Worm (Caenorhabditis elegans) whole organism, L1 larva: ENCODE data around the gene F58F12.4.

Experiments
- C34B4.2 ChIP-seq: sonication (generic microtip); optimal IDR thresholded peaks from 2 replicates; lab custom pipeline; 2017; ENCODE audit warnings: mild to moderate bottlenecking, missing genetic modification characterization, missing compliant biosample characterization
- Y116A8C.19 ChIP-seq: sonication (generic microtip); optimal IDR thresholded peaks from 2 replicates; lab custom pipeline; 2016; ENCODE audit warnings: missing compliant biosample characterization, missing genetic modification characterization, borderline replicate concordance
- aly-2 ChIP-seq: fragments of 150-350 bp; optimal IDR thresholded peaks from 2 replicates; lab custom pipeline; 2014; ENCODE audit warnings: missing biosample characterization, missing genetic modification characterization
- blmp-1 ChIP-seq: fragments of 150-350 bp; optimal IDR thresholded peaks from 2 replicates; lab custom pipeline; 2014; ENCODE audit warnings: missing biosample characterization, missing genetic modification characterization
- ceh-8 ChIP-seq: fragments of 200-800 bp; sonication (Bioruptor generic); optimal IDR thresholded peaks from 2 replicates; lab custom pipeline; 2018; ENCODE audit warnings: mild to moderate bottlenecking, missing genetic modification characterization, moderate library complexity, missing compliant biosample characterization
- ceh-82 ChIP-seq, 3 experiments: fragments of 150-350 bp in 1 of 3; sonication (generic microtip) in 2 of 3; optimal IDR thresholded peaks; 2 replicates each; lab custom pipeline; 2014 to 2017; ENCODE audit warnings: missing biosample characterization in 3 of 3, missing genetic modification characterization in 3 of 3
- ceh-88 ChIP-seq: fragments of 200-800 bp; sonication (Bioruptor generic); IDR thresholded peaks from 2 replicates; pipeline ENCODE4 v1.3.6; 2022; ENCODE audit warnings: missing genetic modification characterization, missing compliant biosample characterization
- ces-1 ChIP-seq: fragments of 150-350 bp; optimal IDR thresholded peaks from 2 replicates; lab custom pipeline; 2014; ENCODE audit warnings: missing biosample characterization, missing genetic modification reagents, missing genetic modification characterization
- efl-1 ChIP-seq, 4 experiments: fragments of 150-350 bp; optimal IDR thresholded peaks in 3 of 4; peaks in 1 of 4; 1 replicate in 1 of 4; 2 replicates in 3 of 4; lab custom pipeline; 2014; ENCODE audit warnings: missing biosample characterization in 2 of 4, missing genetic modification characterization in 2 of 4, missing genetic modification reagents in 2 of 4
- egl-13 ChIP-seq: sonication (generic microtip); optimal IDR thresholded peaks from 2 replicates; lab custom pipeline; 2016; ENCODE audit warnings: missing genotype, missing genetic modification reagents, missing genetic modification characterization, missing compliant biosample characterization
- egl-27 ChIP-seq, 2 experiments: fragments of 150-350 bp in 1 of 2; sonication (generic microtip); optimal IDR thresholded peaks; 3 replicates each; lab custom pipeline; 2017 to 2018; ENCODE audit warnings: missing biosample characterization in 2 of 2, missing genetic modification characterization in 2 of 2, missing genetic modification reagents in 2 of 2
- elt-3 ChIP-seq, 6 experiments: fragments of 150-350 bp in 1 of 6; sonication (generic microtip); optimal IDR thresholded peaks; 2 replicates each; lab custom pipeline; 2017 to 2018; ENCODE audit warnings: missing biosample characterization in 6 of 6, missing genetic modification characterization in 6 of 6, inconsistent platforms in 1 of 6
- fkh-10 ChIP-seq: sonication (generic microtip); optimal IDR thresholded peaks from 2 replicates; lab custom pipeline; 2017; ENCODE audit warnings: missing biosample characterization, missing genetic modification reagents, missing genetic modification characterization
- fkh-4 ChIP-seq: sonication (generic microtip); optimal IDR thresholded peaks from 2 replicates; lab custom pipeline; 2016; ENCODE audit warnings: missing compliant biosample characterization, missing genetic modification characterization, borderline replicate concordance
- fkh-8 ChIP-seq: sonication (generic microtip); optimal IDR thresholded peaks from 2 replicates; lab custom pipeline; 2016; ENCODE audit warnings: mild to moderate bottlenecking, missing genetic modification characterization, missing compliant biosample characterization
- fos-1 ChIP-seq: fragments of 150-350 bp; optimal IDR thresholded peaks from 2 replicates; lab custom pipeline; 2014; ENCODE audit warnings: missing biosample characterization, missing genetic modification characterization
- grh-1 ChIP-seq: fragments of 200-800 bp; sonication (Bioruptor generic); IDR thresholded peaks from 2 replicates; pipeline ENCODE4 v1.3.6; 2022; ENCODE audit warnings: missing genetic modification reagents, missing genetic modification characterization, missing compliant biosample characterization
- hlh-17 ChIP-seq: fragments of 200-800 bp; sonication (Bioruptor generic); optimal IDR thresholded peaks from 2 replicates; lab custom pipeline; 2018; ENCODE audit warnings: missing genetic modification characterization, mild to moderate bottlenecking, missing compliant biosample characterization, moderate library complexity, borderline replicate concordance
- hpl-2 ChIP-seq: fragments of 150-350 bp; optimal IDR thresholded peaks from 2 replicates; lab custom pipeline; 2014; ENCODE audit warnings: missing biosample characterization, missing genetic modification reagents, missing genetic modification characterization
- irx-1 ChIP-seq: sonication (generic microtip); optimal IDR thresholded peaks from 2 replicates; lab custom pipeline; 2016; ENCODE audit warnings: missing genetic modification characterization, missing compliant biosample characterization
- isw-1 ChIP-seq: fragments of 200-800 bp; sonication (Bioruptor generic); IDR thresholded peaks from 2 replicates; pipeline ENCODE4 v1.3.6; 2022; ENCODE audit warnings: missing genetic modification characterization, missing compliant biosample characterization
- jun-1 ChIP-seq: fragments of 150-350 bp; optimal IDR thresholded peaks from 2 replicates; lab custom pipeline; 2014; ENCODE audit warnings: missing biosample characterization, missing genetic modification reagents, missing genetic modification characterization
- lin-13 ChIP-seq: fragments of 150-350 bp; optimal IDR thresholded peaks from 2 replicates; lab custom pipeline; 2014; ENCODE audit warnings: missing biosample characterization, missing genetic modification reagents, missing genetic modification characterization
- lin-14 ChIP-seq: fragments of 200-800 bp; sonication (Bioruptor generic); optimal IDR thresholded peaks from 2 replicates; lab custom pipeline; 2018; ENCODE audit warnings: mild to moderate bottlenecking, missing genetic modification characterization, moderate library complexity, missing compliant biosample characterization
- lin-35 ChIP-seq, 2 experiments: fragments of 150-350 bp; optimal IDR thresholded peaks; 2 replicates each; lab custom pipeline; 2014; ENCODE audit warnings: missing biosample characterization in 2 of 2, missing genetic modification characterization in 2 of 2, missing genetic modification reagents in 2 of 2
- lin-39 ChIP-seq: fragments of 150-350 bp; optimal IDR thresholded peaks from 2 replicates; lab custom pipeline; 2014; ENCODE audit warnings: missing biosample characterization, missing genetic modification reagents, missing genetic modification characterization
- lsy-2 ChIP-seq, 2 experiments: fragments of 150-350 bp; optimal IDR thresholded peaks; 2 replicates each; lab custom pipeline; 2014; ENCODE audit warnings: missing biosample characterization in 2 of 2, missing genetic modification characterization in 2 of 2
- mdl-1 ChIP-seq, 2 experiments: fragments of 150-350 bp; optimal IDR thresholded peaks; 2 replicates each; lab custom pipeline; 2014 to 2017; ENCODE audit warnings: missing biosample characterization in 2 of 2, missing genetic modification characterization in 2 of 2, inconsistent platforms in 1 of 2
- mef-2 ChIP-seq: fragments of 150-350 bp; optimal IDR thresholded peaks from 2 replicates; lab custom pipeline; 2014; ENCODE audit warnings: missing biosample characterization, missing genetic modification characterization
- nhr-19 ChIP-seq: fragments of 200-800 bp; sonication (Bioruptor generic); conservative IDR thresholded peaks from 2 replicates; pipeline ENCODE4 v1.3.6; 2022; ENCODE audit warnings: missing genetic modification characterization, missing compliant biosample characterization
- nhr-237 ChIP-seq: fragments of 150-350 bp; optimal IDR thresholded peaks from 2 replicates; lab custom pipeline; 2014; ENCODE audit warnings: missing biosample characterization, missing genetic modification characterization
- nhr-47 ChIP-seq: sonication (generic microtip); optimal IDR thresholded peaks from 2 replicates; lab custom pipeline; 2016; ENCODE audit warnings: mild to moderate bottlenecking, missing genetic modification characterization, moderate library complexity, missing compliant biosample characterization
- nhr-71 ChIP-seq: sonication (generic microtip); optimal IDR thresholded peaks from 2 replicates; lab custom pipeline; 2016; ENCODE audit warnings: mild to moderate bottlenecking, missing genetic modification characterization, moderate library complexity, missing compliant biosample characterization
- nhr-84 ChIP-seq: sonication (generic microtip); optimal IDR thresholded peaks from 2 replicates; lab custom pipeline; 2017; ENCODE audit warnings: missing biosample characterization, missing genetic modification characterization
- nhr-85 ChIP-seq: sonication (generic microtip); peaks from one replicate; lab custom pipeline; 2016; ENCODE audit warnings: missing genetic modification characterization, inconsistent platforms, missing compliant biosample characterization
- pag-3 ChIP-seq: sonication (generic microtip); optimal IDR thresholded peaks from 2 replicates; lab custom pipeline; 2017; ENCODE audit warnings: missing genetic modification characterization, mild to moderate bottlenecking, missing compliant biosample characterization, antibody characterized with exemption, borderline replicate concordance; ENCODE audit not compliant: insufficient read depth
- rnt-1 ChIP-seq: sonication (generic microtip); optimal IDR thresholded peaks from 2 replicates; lab custom pipeline; 2016; ENCODE audit warnings: mild to moderate bottlenecking, missing genetic modification characterization, moderate library complexity, missing compliant biosample characterization
- skn-1 ChIP-seq: fragments of 150-350 bp; optimal IDR thresholded peaks from 2 replicates; lab custom pipeline; 2014; ENCODE audit warnings: missing biosample characterization, missing genetic modification characterization
- snpc-4 ChIP-seq: fragments of 150-350 bp; optimal IDR thresholded peaks from 2 replicates; lab custom pipeline; 2014; ENCODE audit warnings: missing biosample characterization, missing genetic modification characterization
- sox-4 ChIP-seq: sonication (generic microtip); optimal IDR thresholded peaks from 2 replicates; lab custom pipeline; 2016; ENCODE audit warnings: missing genetic modification characterization, missing compliant biosample characterization
- sup-37 ChIP-seq: fragments of 200-800 bp; sonication (Bioruptor generic); optimal IDR thresholded peaks from 2 replicates; lab custom pipeline; 2018; ENCODE audit warnings: mild to moderate bottlenecking, missing genetic modification characterization, missing compliant biosample characterization
- unc-130 ChIP-seq: fragments of 150-350 bp; optimal IDR thresholded peaks from 2 replicates; lab custom pipeline; 2017; ENCODE audit warnings: missing biosample characterization, missing genetic modification characterization, inconsistent platforms
- unc-86 ChIP-seq: sonication (generic microtip); optimal IDR thresholded peaks from 2 replicates; lab custom pipeline; 2016; ENCODE audit warnings: missing genetic modification characterization, missing compliant biosample characterization
- unc-98 ChIP-seq: fragments of 200-800 bp; sonication (Bioruptor generic); IDR thresholded peaks from 2 replicates; pipeline ENCODE4 v1.3.6; 2022; ENCODE audit warnings: missing genetic modification characterization, missing compliant biosample characterization
- vab-15 ChIP-seq: sonication (generic microtip); optimal IDR thresholded peaks from 2 replicates; lab custom pipeline; 2017; ENCODE audit warnings: missing genotype, mild to moderate bottlenecking, missing genetic modification characterization, missing compliant biosample characterization
- xbp-1 ChIP-seq: sonication (generic microtip); optimal IDR thresholded peaks from 2 replicates; lab custom pipeline; 2016; ENCODE audit warnings: missing genetic modification characterization, missing compliant biosample characterization
- ztf-11 ChIP-seq, 2 experiments: sonication (generic microtip); optimal IDR thresholded peaks; 2 replicates each; lab custom pipeline; 2016 to 2017; ENCODE audit warnings: missing genetic modification characterization in 2 of 2, missing biosample characterization in 1 of 2, missing compliant biosample characterization in 1 of 2
- ztf-4 ChIP-seq: fragments of 150-350 bp; optimal IDR thresholded peaks from 2 replicates; lab custom pipeline; 2014; ENCODE audit warnings: missing biosample characterization, missing genetic modification characterization

Gene F58F12.4

DNA sequence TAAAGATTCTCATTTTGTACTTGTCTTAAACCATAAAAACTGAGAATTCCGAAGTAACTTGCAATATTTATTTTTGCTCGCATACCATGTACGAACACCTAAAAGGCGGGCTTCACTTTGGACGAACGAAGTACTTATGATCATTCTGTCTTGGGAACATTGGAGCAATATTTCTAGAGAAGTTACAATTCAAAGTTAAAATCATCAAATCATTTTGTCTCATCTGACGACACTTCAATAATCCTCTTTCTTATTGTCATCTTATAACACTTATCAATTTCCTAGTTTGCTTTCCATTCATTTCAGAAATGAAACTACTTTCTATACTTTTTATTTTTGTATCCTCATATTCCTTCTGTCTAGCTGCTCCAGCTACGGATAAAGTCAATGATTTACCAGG lies 19.9 kb upstream of the F58F12.4 start, which contains the start of gene ctsa-4.1:
ctsa-4.1 (plus strand) TSS at position 301 of the 400 bp plus-strand sequence.
- TF ChIP-seq ceh-8 (GFP tag; lab: Kevin White, UChicago), result no peak
- TF ChIP-seq unc-98, result no peak
- TF ChIP-seq efl-1 (optimal IDR thresholded peaks at IDR 0.05; lab: Kevin White, UChicago), result no peak
- TF ChIP-seq efl-1 (GFP tag; optimal IDR thresholded peaks at IDR 0.05 in 1 of 2; lab: Kevin White, UChicago), result peak in 1 of 2 experiments; percentile 24
- no peak for TF ChIP-seq egl-27 (tag; optimal IDR thresholded peaks at IDR 0.05; lab: Kevin White, UChicago)
- TF ChIP-seq Y116A8C.19 (tag; lab: Kevin White, UChicago), result no peak
- no peak for TF ChIP-seq lin-39 (tag; lab: Kevin White, UChicago)

DNA sequence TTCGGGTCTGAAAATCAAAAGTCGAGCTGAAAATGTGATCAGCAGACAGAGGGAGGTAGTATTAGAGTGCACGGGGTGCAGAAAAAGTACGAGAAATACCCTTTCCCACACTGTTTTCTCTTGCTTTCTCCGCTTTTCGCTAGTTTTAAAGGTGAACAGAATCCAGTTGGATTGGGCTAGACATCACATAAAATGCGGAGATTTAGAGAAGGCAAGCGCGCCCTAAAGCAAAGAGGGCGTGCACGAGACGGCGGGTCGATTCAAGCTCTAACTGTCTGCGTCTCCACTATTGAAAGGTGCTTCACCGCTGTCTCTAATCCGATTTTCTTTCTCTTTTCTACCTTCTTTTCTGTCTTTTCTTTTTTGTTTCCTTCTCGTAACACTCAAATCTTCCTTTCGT lies 16.5 kb upstream of the F58F12.4 start:
- TF ChIP-seq sup-37 (GFP tag; lab: Kevin White, UChicago) (no peak), nhr-19 (peak; percentile 84), snpc-4 (peak; percentile 50), hlh-17 (GFP tag; lab: Kevin White, UChicago) (no peak), nhr-85 (tag; lab: Kevin White, UChicago) (peak; percentile 92), jun-1 (peak; percentile 86), rnt-1 (tag; lab: Kevin White, UChicago) (peak; percentile 89), unc-130 (tag; lab: Kevin White, UChicago) (peak; percentile 84), skn-1 (tag; lab: Kevin White, UChicago) (peak; percentile 85), fos-1 (tag; lab: Kevin White, UChicago) (no peak), irx-1 (tag; lab: Kevin White, UChicago) (peak; percentile 65), ztf-11 (tag; optimal IDR thresholded peaks at IDR 0.05; lab: Kevin White, UChicago) (peak in 1 of 2 experiments; percentile 5), ceh-8 (GFP tag; lab: Kevin White, UChicago) (peak; percentile 29), C34B4.2 (no peak), blmp-1 (tag; lab: Kevin White, UChicago) (peak; percentile 97), vab-15 (no peak), unc-98 (no peak), fkh-10 (GFP tag; lab: Kevin White, UChicago) (peak; percentile 66), nhr-84 (tag; lab: Kevin White, UChicago) (no peak), efl-1 (optimal IDR thresholded peaks at IDR 0.05; lab: Kevin White, UChicago) (peak; percentile 84 to 90), efl-1 (GFP tag; optimal IDR thresholded peaks at IDR 0.05 in 1 of 2; lab: Kevin White, UChicago) (peak; percentile 71 to 97), egl-13 (tag; lab: Kevin White, UChicago) (peak; percentile 62), ceh-88 (GFP tag; lab: Robert Waterston, UW) (0 out of 2 replicates have a peak, but pooled peaks have one; percentile 16), isw-1 (GFP tag; lab: Robert Waterston, UW) (peak; percentile 85), lin-14 (GFP tag; lab: Kevin White, UChicago) (peak; percentile 96), fkh-4 (tag; lab: Kevin White, UChicago) (peak; percentile 21), nhr-237 (peak; percentile 20), ces-1 (GFP tag; lab: Kevin White, UChicago) (no peak), nhr-71 (tag; lab: Kevin White, UChicago) (peak; percentile 92), grh-1 (GFP tag; lab: Robert Waterston, UW) (peak; percentile 45; the same call in 1 of the 2 replicates), pag-3 (tag; lab: Kevin White, UChicago) (no peak), fkh-8 (peak; percentile 88), ztf-4 (peak; percentile 72), lin-13 (GFP tag; lab: Kevin White, UChicago) (peak; percentile 80), mdl-1 (tag; optimal IDR thresholded peaks at IDR 0.05; lab: Kevin White, UChicago) (peak; percentile 45 to 97), elt-3 (tag; optimal IDR thresholded peaks at IDR 0.05; lab: Kevin White, UChicago) (peak in 2 of 6 experiments; percentile 57 to 81), lin-35 (GFP tag; optimal IDR thresholded peaks at IDR 0.05; lab: Kevin White, UChicago) (peak; percentile 85 to 87), lsy-2 (tag; optimal IDR thresholded peaks at IDR 0.05; lab: Kevin White, UChicago) (peak; percentile 87 to 89), lin-39 (tag; lab: Kevin White, UChicago) (no peak), unc-86 (tag; lab: Kevin White, UChicago) (peak; percentile 80), mef-2 (no peak), nhr-47 (tag; lab: Kevin White, UChicago) (peak; percentile 88), xbp-1 (tag; lab: Kevin White, UChicago) (peak; percentile 83), ceh-82 (tag; optimal IDR thresholded peaks at IDR 0.05; lab: Kevin White, UChicago) (peak; percentile 70 to 94 (median 77)), sox-4 (tag; lab: Kevin White, UChicago) (no peak), aly-2 (tag; lab: Kevin White, UChicago) (peak; percentile 12), hpl-2 (GFP tag; lab: Kevin White, UChicago) (peak; percentile 20), egl-27 (tag; optimal IDR thresholded peaks at IDR 0.05; lab: Kevin White, UChicago) (peak in 1 of 2 experiments; percentile 6)
